Fruit fly (Drosophila melanogaster): ENCODE results near the gene CG15602.

- no peak for TF ChIP-seq CTCF (optimal IDR thresholded peaks at IDR 0.05)
- TF ChIP-seq CG8478 (optimal IDR thresholded peaks at IDR 0.05) = no peak
These were observed 26.6 kb upstream of the CG15602 start, which contains the start of gene CG43672 for dm6 chrX:15772663-15773062.

Data from S2 (cell line).